Worm (Caenorhabditis elegans) whole organism, L1 larva: ENCODE measurements around the gene lin-14.
A peak's percentile ranks its signal among the peaks of the same experiment; 100 is the strongest.

Experiments
- C04F5.9 ChIP-seq: sonication (generic microtip); optimal IDR thresholded peaks from 2 replicates; lab custom pipeline; 2016; ENCODE audit warnings: missing genetic modification characterization, missing compliant biosample characterization
- C16A3.4 ChIP-seq: fragments of 150-350 bp; optimal IDR thresholded peaks from 2 replicates; lab custom pipeline; 2014; ENCODE audit warnings: missing biosample characterization, missing genetic modification characterization
- F16B12.6 ChIP-seq: fragments of 150-350 bp; optimal IDR thresholded peaks from 2 replicates; lab custom pipeline; 2014; ENCODE audit warnings: missing biosample characterization, missing genetic modification characterization
- Y116A8C.19 ChIP-seq: sonication (generic microtip); optimal IDR thresholded peaks from 2 replicates; lab custom pipeline; 2016; ENCODE audit warnings: missing compliant biosample characterization, missing genetic modification characterization, borderline replicate concordance
- alr-1 ChIP-seq: fragments of 200-800 bp; sonication (Bioruptor generic); optimal IDR thresholded peaks from 2 replicates; lab custom pipeline; 2018; ENCODE audit warnings: borderline replicate concordance, mild to moderate bottlenecking, missing genetic modification characterization, missing compliant biosample characterization
- aly-2 ChIP-seq: fragments of 150-350 bp; optimal IDR thresholded peaks from 2 replicates; lab custom pipeline; 2014; ENCODE audit warnings: missing biosample characterization, missing genetic modification characterization
- ama-1 ChIP-seq: fragments of 150-350 bp; optimal IDR thresholded peaks from 2 replicates; lab custom pipeline; 2014
- blmp-1 ChIP-seq: fragments of 150-350 bp; optimal IDR thresholded peaks from 2 replicates; lab custom pipeline; 2014; ENCODE audit warnings: missing biosample characterization, missing genetic modification characterization
- ceh-63 ChIP-seq: fragments of 200-800 bp; sonication (Bioruptor generic); optimal IDR thresholded peaks from 2 replicates; lab custom pipeline; 2018; ENCODE audit warnings: mild to moderate bottlenecking, missing genetic modification characterization, missing compliant biosample characterization
- ceh-88 ChIP-seq: fragments of 200-800 bp; sonication (Bioruptor generic); IDR thresholded peaks from 2 replicates; pipeline ENCODE4 v1.3.6; 2022; ENCODE audit warnings: missing genetic modification characterization, missing compliant biosample characterization
- ces-1 ChIP-seq: fragments of 150-350 bp; optimal IDR thresholded peaks from 2 replicates; lab custom pipeline; 2014; ENCODE audit warnings: missing biosample characterization, missing genetic modification reagents, missing genetic modification characterization
- dpl-1 ChIP-seq, 3 experiments: fragments of 150-350 bp in 2 of 3; sonication (generic microtip) in 1 of 3; optimal IDR thresholded peaks; 2 replicates each; lab custom pipeline; 2014 to 2017; ENCODE audit warnings: missing biosample characterization in 3 of 3, missing genetic modification characterization in 3 of 3, missing genetic modification reagents in 3 of 3
- efl-1 ChIP-seq, 4 experiments: fragments of 150-350 bp; optimal IDR thresholded peaks in 3 of 4; peaks in 1 of 4; 1 replicate in 1 of 4; 2 replicates in 3 of 4; lab custom pipeline; 2014; ENCODE audit warnings: missing biosample characterization in 2 of 4, missing genetic modification characterization in 2 of 4, missing genetic modification reagents in 2 of 4
- efl-3 ChIP-seq: fragments of 200-800 bp; sonication (Bioruptor generic); optimal IDR thresholded peaks from 2 replicates; lab custom pipeline; 2018; ENCODE audit warnings: mild to moderate bottlenecking, missing genetic modification characterization, missing compliant biosample characterization
- elt-2 ChIP-seq: sonication (generic microtip); optimal IDR thresholded peaks from 2 replicates; lab custom pipeline; 2016; ENCODE audit warnings: missing genetic modification characterization, mild to moderate bottlenecking, inconsistent platforms, missing compliant biosample characterization, missing genetic modification reagents
- grh-1 ChIP-seq: fragments of 200-800 bp; sonication (Bioruptor generic); IDR thresholded peaks from 2 replicates; pipeline ENCODE4 v1.3.6; 2022; ENCODE audit warnings: missing genetic modification reagents, missing genetic modification characterization, missing compliant biosample characterization
- hpl-2 ChIP-seq: fragments of 150-350 bp; optimal IDR thresholded peaks from 2 replicates; lab custom pipeline; 2014; ENCODE audit warnings: missing biosample characterization, missing genetic modification reagents, missing genetic modification characterization
- irx-1 ChIP-seq: sonication (generic microtip); optimal IDR thresholded peaks from 2 replicates; lab custom pipeline; 2016; ENCODE audit warnings: missing genetic modification characterization, missing compliant biosample characterization
- jun-1 ChIP-seq: fragments of 150-350 bp; optimal IDR thresholded peaks from 2 replicates; lab custom pipeline; 2014; ENCODE audit warnings: missing biosample characterization, missing genetic modification reagents, missing genetic modification characterization
- lin-13 ChIP-seq: fragments of 150-350 bp; optimal IDR thresholded peaks from 2 replicates; lab custom pipeline; 2014; ENCODE audit warnings: missing biosample characterization, missing genetic modification reagents, missing genetic modification characterization
- lin-14 ChIP-seq: fragments of 200-800 bp; sonication (Bioruptor generic); optimal IDR thresholded peaks from 2 replicates; lab custom pipeline; 2018; ENCODE audit warnings: mild to moderate bottlenecking, missing genetic modification characterization, moderate library complexity, missing compliant biosample characterization
- lin-35 ChIP-seq, 2 experiments: fragments of 150-350 bp; optimal IDR thresholded peaks; 2 replicates each; lab custom pipeline; 2014; ENCODE audit warnings: missing biosample characterization in 2 of 2, missing genetic modification characterization in 2 of 2, missing genetic modification reagents in 2 of 2
- lin-39 ChIP-seq: fragments of 150-350 bp; optimal IDR thresholded peaks from 2 replicates; lab custom pipeline; 2014; ENCODE audit warnings: missing biosample characterization, missing genetic modification reagents, missing genetic modification characterization
- lsy-2 ChIP-seq, 2 experiments: fragments of 150-350 bp; optimal IDR thresholded peaks; 2 replicates each; lab custom pipeline; 2014; ENCODE audit warnings: missing biosample characterization in 2 of 2, missing genetic modification characterization in 2 of 2
- mab-9 ChIP-seq: fragments of 200-800 bp; sonication (Bioruptor generic); IDR thresholded peaks from 2 replicates; pipeline ENCODE4 v1.3.6; 2022; ENCODE audit warnings: missing genetic modification reagents, missing genetic modification characterization, missing compliant biosample characterization
- mdl-1 ChIP-seq, 2 experiments: fragments of 150-350 bp; optimal IDR thresholded peaks; 2 replicates each; lab custom pipeline; 2014 to 2017; ENCODE audit warnings: missing biosample characterization in 2 of 2, missing genetic modification characterization in 2 of 2, inconsistent platforms in 1 of 2
- mep-1 ChIP-seq: fragments of 150-350 bp; optimal IDR thresholded peaks from 2 replicates; lab custom pipeline; 2014; ENCODE audit warnings: missing biosample characterization, missing genetic modification characterization
- nhr-19 ChIP-seq: fragments of 200-800 bp; sonication (Bioruptor generic); conservative IDR thresholded peaks from 2 replicates; pipeline ENCODE4 v1.3.6; 2022; ENCODE audit warnings: missing genetic modification characterization, missing compliant biosample characterization
- nhr-237 ChIP-seq: fragments of 150-350 bp; optimal IDR thresholded peaks from 2 replicates; lab custom pipeline; 2014; ENCODE audit warnings: missing biosample characterization, missing genetic modification characterization
- nhr-47 ChIP-seq: sonication (generic microtip); optimal IDR thresholded peaks from 2 replicates; lab custom pipeline; 2016; ENCODE audit warnings: mild to moderate bottlenecking, missing genetic modification characterization, moderate library complexity, missing compliant biosample characterization
- nhr-71 ChIP-seq: sonication (generic microtip); optimal IDR thresholded peaks from 2 replicates; lab custom pipeline; 2016; ENCODE audit warnings: mild to moderate bottlenecking, missing genetic modification characterization, moderate library complexity, missing compliant biosample characterization
- nhr-76 ChIP-seq: sonication (generic microtip); optimal IDR thresholded peaks from 2 replicates; lab custom pipeline; 2017; ENCODE audit warnings: missing biosample characterization, missing genetic modification characterization
- nhr-77 ChIP-seq: fragments of 150-350 bp; optimal IDR thresholded peaks from 2 replicates; lab custom pipeline; 2014; ENCODE audit warnings: missing biosample characterization, missing genetic modification characterization
- nhr-84 ChIP-seq: sonication (generic microtip); optimal IDR thresholded peaks from 2 replicates; lab custom pipeline; 2017; ENCODE audit warnings: missing biosample characterization, missing genetic modification characterization
- nhr-85 ChIP-seq: sonication (generic microtip); peaks from one replicate; lab custom pipeline; 2016; ENCODE audit warnings: missing genetic modification characterization, inconsistent platforms, missing compliant biosample characterization
- nhr-90 ChIP-seq: sonication (generic microtip); optimal IDR thresholded peaks from 2 replicates; lab custom pipeline; 2016; ENCODE audit warnings: mild to moderate bottlenecking, missing genetic modification characterization, missing compliant biosample characterization; ENCODE audit not compliant: poor library complexity
- pag-3 ChIP-seq: sonication (generic microtip); optimal IDR thresholded peaks from 2 replicates; lab custom pipeline; 2017; ENCODE audit warnings: missing genetic modification characterization, mild to moderate bottlenecking, missing compliant biosample characterization, antibody characterized with exemption, borderline replicate concordance; ENCODE audit not compliant: insufficient read depth
- rnt-1 ChIP-seq: sonication (generic microtip); optimal IDR thresholded peaks from 2 replicates; lab custom pipeline; 2016; ENCODE audit warnings: mild to moderate bottlenecking, missing genetic modification characterization, moderate library complexity, missing compliant biosample characterization
- skn-1 ChIP-seq: fragments of 150-350 bp; optimal IDR thresholded peaks from 2 replicates; lab custom pipeline; 2014; ENCODE audit warnings: missing biosample characterization, missing genetic modification characterization
- snpc-4 ChIP-seq: fragments of 150-350 bp; optimal IDR thresholded peaks from 2 replicates; lab custom pipeline; 2014; ENCODE audit warnings: missing biosample characterization, missing genetic modification characterization
- sox-4 ChIP-seq: sonication (generic microtip); optimal IDR thresholded peaks from 2 replicates; lab custom pipeline; 2016; ENCODE audit warnings: missing genetic modification characterization, missing compliant biosample characterization
- swsn-7 ChIP-seq: sonication (generic microtip); optimal IDR thresholded peaks from 2 replicates; lab custom pipeline; 2016; ENCODE audit warnings: missing genetic modification characterization, missing compliant biosample characterization
- tbx-2 ChIP-seq: sonication (generic microtip); optimal IDR thresholded peaks from 2 replicates; lab custom pipeline; 2016; ENCODE audit warnings: missing genetic modification characterization, missing compliant biosample characterization
- tlp-1 ChIP-seq: fragments of 150-350 bp; optimal IDR thresholded peaks from 2 replicates; lab custom pipeline; 2014; ENCODE audit warnings: missing biosample characterization, missing genetic modification characterization
- unc-130 ChIP-seq: fragments of 150-350 bp; optimal IDR thresholded peaks from 2 replicates; lab custom pipeline; 2017; ENCODE audit warnings: missing biosample characterization, missing genetic modification characterization, inconsistent platforms
- zag-1 ChIP-seq: fragments of 150-350 bp; optimal IDR thresholded peaks from 2 replicates; lab custom pipeline; 2014; ENCODE audit warnings: missing biosample characterization, missing genetic modification characterization
- ztf-4 ChIP-seq: fragments of 150-350 bp; optimal IDR thresholded peaks from 2 replicates; lab custom pipeline; 2014; ENCODE audit warnings: missing biosample characterization, missing genetic modification characterization

lin-14 gene

DNA sequence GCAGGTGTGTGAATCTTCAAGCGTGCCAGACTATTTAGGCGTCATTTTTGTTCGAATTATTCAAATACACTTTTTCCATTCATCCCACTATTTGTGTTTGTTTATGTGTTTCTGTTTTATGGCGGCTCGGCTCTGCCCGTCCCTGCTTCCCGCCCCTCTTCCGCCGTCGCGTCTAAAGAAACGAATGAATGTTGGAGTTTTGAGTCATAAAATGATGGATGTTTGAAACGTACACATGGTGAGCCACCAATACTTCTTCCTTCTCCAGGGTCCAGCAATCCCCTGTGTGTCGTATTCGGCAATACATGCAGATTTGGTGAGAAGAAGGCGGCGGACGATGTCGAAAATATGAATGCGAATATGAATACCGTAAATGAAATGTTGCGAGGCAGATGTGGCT lies 2.4 kb upstream of the lin-14 start:
- peak; percentile 68 for TF ChIP-seq lin-14 (GFP tag; lab: Kevin White, UChicago)
- 0 out of 2 replicates have a peak, but pooled peaks have one; percentile 13 for TF ChIP-seq mab-9 (GFP tag; lab: Robert Waterston, UW)
- no peak for TF ChIP-seq ceh-63 (GFP tag; lab: Kevin White, UChicago)

- TF ChIP-seq efl-1 (optimal IDR thresholded peaks at IDR 0.05; lab: Kevin White, UChicago) (no peak), efl-1 (GFP tag; optimal IDR thresholded peaks at IDR 0.05 in 1 of 2; lab: Kevin White, UChicago) (peak in 1 of 2 experiments; percentile 22), rnt-1 (peak; percentile 8), swsn-7 (tag; lab: Kevin White, UChicago) (no peak)
These were observed 1.8 kb upstream of the lin-14 start for ce11 chrX:11463568-11463967.

DNA sequence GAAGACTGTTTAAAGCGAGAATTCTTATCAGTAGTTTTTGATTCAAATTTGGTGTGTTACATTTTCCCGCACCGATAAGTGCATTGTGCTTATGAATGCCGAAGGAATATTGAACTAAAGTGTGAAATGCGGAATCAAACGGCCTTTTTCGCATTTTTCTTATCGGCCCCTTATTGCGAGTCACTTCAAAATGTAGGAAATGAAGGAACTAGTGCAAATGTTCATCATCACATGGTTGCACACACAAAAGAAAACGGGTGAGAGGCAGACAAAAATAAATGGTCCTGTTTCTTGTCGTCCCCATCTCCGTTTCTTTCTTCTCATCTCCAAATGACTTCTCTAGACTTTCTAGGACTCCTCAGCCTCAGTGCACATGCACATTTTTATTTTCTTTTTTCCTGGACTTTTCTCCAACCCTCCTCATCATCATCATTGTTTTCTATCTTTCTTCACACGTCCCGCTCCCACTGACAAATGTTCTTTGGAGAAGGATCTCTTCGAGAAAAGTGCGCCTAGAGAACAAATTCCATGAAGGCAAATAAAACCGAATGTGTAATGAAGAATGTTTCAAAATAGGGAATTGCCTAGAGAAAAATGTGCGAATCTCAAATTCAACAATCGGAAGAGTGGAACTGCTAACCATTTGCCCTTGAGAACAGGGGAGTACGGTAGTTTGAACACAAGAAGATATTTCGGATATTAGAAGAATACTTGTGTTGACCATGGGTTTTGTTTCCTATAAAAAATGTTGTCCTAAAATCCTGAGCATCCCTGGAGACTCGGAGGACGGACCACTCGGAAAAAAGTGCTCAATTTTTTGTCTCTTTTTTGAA lies 873 bp upstream of the lin-14 start:
- TF ChIP-seq nhr-76 (tag; lab: Kevin White, UChicago) (no peak), tbx-2 (tag; lab: Kevin White, UChicago) (no peak), nhr-47 (tag; lab: Kevin White, UChicago) (no peak), elt-2 (peak; percentile 88), ama-1 (lab: Kevin White, UChicago) (no peak), ceh-63 (GFP tag; lab: Kevin White, UChicago) (no peak), unc-130 (tag; lab: Kevin White, UChicago) (peak; percentile 36), tlp-1 (tag; lab: Kevin White, UChicago) (no peak), lin-39 (tag; lab: Kevin White, UChicago) (no peak), jun-1 (tag; lab: Kevin White, UChicago) (no peak), mep-1 (tag; lab: Kevin White, UChicago) (peak; percentile 14), lin-35 (GFP tag; optimal IDR thresholded peaks at IDR 0.05; lab: Kevin White, UChicago) (peak; percentile 2 to 4), nhr-84 (tag; lab: Kevin White, UChicago) (no peak), lin-13 (no peak), hpl-2 (GFP tag; lab: Kevin White, UChicago) (no peak), skn-1 (tag; lab: Kevin White, UChicago) (no peak), grh-1 (GFP tag; lab: Robert Waterston, UW) (no peak), irx-1 (tag; lab: Kevin White, UChicago) (no peak), snpc-4 (tag; lab: Kevin White, UChicago) (no peak), ztf-4 (tag; lab: Kevin White, UChicago) (no peak), efl-3 (GFP tag; lab: Kevin White, UChicago) (no peak), ces-1 (no peak), nhr-85 (tag; lab: Kevin White, UChicago) (no peak), dpl-1 (GFP tag; optimal IDR thresholded peaks at IDR 0.05; lab: Kevin White, UChicago) (no peak), Y116A8C.19 (tag; lab: Kevin White, UChicago) (no peak), F16B12.6 (tag; lab: Kevin White, UChicago) (no peak), swsn-7 (tag; lab: Kevin White, UChicago) (no peak), nhr-77 (no peak), blmp-1 (no peak), lsy-2 (tag; optimal IDR thresholded peaks at IDR 0.05; lab: Kevin White, UChicago) (peak; percentile 23 to 42), nhr-71 (tag; lab: Kevin White, UChicago) (peak; percentile 69), mdl-1 (tag; optimal IDR thresholded peaks at IDR 0.05; lab: Kevin White, UChicago) (peak in 1 of 2 experiments; percentile 58), nhr-90 (no peak), nhr-19 (GFP tag; lab: Robert Waterston, UW) (peak; percentile 26; the same call in 1 of the 2 replicates), alr-1 (no peak), aly-2 (tag; lab: Kevin White, UChicago) (no peak), nhr-237 (tag; lab: Kevin White, UChicago) (no peak), pag-3 (tag; lab: Kevin White, UChicago) (no peak), C04F5.9 (tag; lab: Kevin White, UChicago) (no peak), ceh-88 (no peak), sox-4 (no peak), zag-1 (tag; lab: Kevin White, UChicago) (peak; percentile 21), C16A3.4 (tag; lab: Kevin White, UChicago) (no peak)
